Worm (Caenorhabditis elegans): ENCODE results near the gene Y46H3C.5.

- TF ChIP-seq unc-42 (tag; optimal IDR thresholded peaks at IDR 0.05) = no peak
- no peak for TF ChIP-seq ttx-3 (tag; optimal IDR thresholded peaks at IDR 0.05)
- no peak for TF ChIP-seq ama-1 (optimal IDR thresholded peaks at IDR 0.05)
- no peak for TF ChIP-seq che-1 (tag; optimal IDR thresholded peaks at IDR 0.05)
- no peak for TF ChIP-seq C38D4.7 (GFP tag; optimal IDR thresholded peaks at IDR 0.05)
- TF ChIP-seq gmeb-2 (tag; optimal IDR thresholded peaks at IDR 0.05) = no peak
- TF ChIP-seq fkh-10 (GFP tag; optimal IDR thresholded peaks at IDR 0.05) = no peak
- TF ChIP-seq hlh-15 (tag; optimal IDR thresholded peaks at IDR 0.05) = no peak
- no peak for TF ChIP-seq dve-1 (tag; optimal IDR thresholded peaks at IDR 0.05)
Observed at ce11 chrV:1718232-1718631, 25.9 kb upstream of the Y46H3C.5 start.
